Fruit fly (Drosophila melanogaster) whole organism, embryonic: ENCODE results near the gene Decay.
A peak's percentile ranks its signal among the peaks of the same experiment; 100 is the strongest.

Experiments
- Atf6 ChIP-seq: fragments of 200-800 bp; sonication (Bioruptor generic); IDR thresholded peaks from 2 replicates; pipeline ENCODE4 v1.3.6; 2022; ENCODE audit warnings: missing biosample characterization, missing genetic modification characterization
- CG1024 ChIP-seq: fragments of 200-800 bp; sonication (Bioruptor generic); IDR thresholded peaks from 2 replicates; pipeline ENCODE4 v1.3.6; 2022; ENCODE audit warnings: missing biosample characterization, missing genetic modification characterization
- CG12071 ChIP-seq: fragments of 200-800 bp; sonication (Bioruptor generic); optimal IDR thresholded peaks from 3 replicates; lab custom pipeline; 2018; ENCODE audit warnings: missing biosample characterization, mild to moderate bottlenecking, missing genetic modification characterization
- CG13424 ChIP-seq: fragments of 200-800 bp; sonication (Bioruptor generic); optimal IDR thresholded peaks from 2 replicates; lab custom pipeline; 2019; ENCODE audit warnings: missing biosample characterization, mild to moderate bottlenecking, missing genetic modification characterization, moderate library complexity
- CG14014 ChIP-seq: fragments of 200-800 bp; sonication (Bioruptor generic); IDR thresholded peaks from 2 replicates; pipeline ENCODE4 v1.3.6; 2022; ENCODE audit warnings: missing biosample characterization, missing genetic modification characterization
- CG1647 ChIP-seq: fragments of 200-800 bp; sonication (Bioruptor generic); optimal IDR thresholded peaks from 3 replicates; lab custom pipeline; 2016; ENCODE audit warnings: missing biosample characterization, missing genetic modification characterization
- CG16815 ChIP-seq: fragments of 200-800 bp; sonication (Bioruptor generic); optimal IDR thresholded peaks from 3 replicates; lab custom pipeline; 2017; ENCODE audit warnings: missing biosample characterization, mild to moderate bottlenecking, missing genetic modification characterization
- CG2199 ChIP-seq: fragments of 200-800 bp; sonication (Bioruptor generic); IDR thresholded peaks from 3 replicates; pipeline ENCODE4 v1.3.6; 2022; ENCODE audit warnings: missing biosample characterization, missing genetic modification characterization
- CG2875 ChIP-seq: fragments of 200-800 bp; sonication (Bioruptor generic); optimal IDR thresholded peaks from 2 replicates; lab custom pipeline; 2017; ENCODE audit warnings: missing biosample characterization, mild to moderate bottlenecking, missing genetic modification characterization, missing genetic modification reagents
- CG34224 ChIP-seq: fragments of 200-800 bp; sonication (Bioruptor generic); IDR thresholded peaks from 3 replicates; pipeline ENCODE4 v1.3.6; 2022; ENCODE audit warnings: missing biosample characterization, missing genetic modification characterization; ENCODE audit not compliant: partially characterized antibody
- CG4328 ChIP-seq: fragments of 200-800 bp; sonication (Bioruptor generic); optimal IDR thresholded peaks from 3 replicates; lab custom pipeline; 2017; ENCODE audit warnings: missing biosample characterization, missing genetic modification reagents, missing genetic modification characterization
- CG4707 ChIP-seq: fragments of 200-800 bp; sonication (Bioruptor generic); optimal IDR thresholded peaks from 2 replicates; lab custom pipeline; 2018; ENCODE audit warnings: missing biosample characterization, mild to moderate bottlenecking, missing genetic modification characterization, moderate library complexity
- CG6254 ChIP-seq: fragments of 200-800 bp; sonication (Bioruptor generic); optimal IDR thresholded peaks from 3 replicates; lab custom pipeline; 2017; ENCODE audit warnings: mild to moderate bottlenecking, missing biosample characterization, missing genetic modification reagents, missing genetic modification characterization
- CG6689 ChIP-seq: fragments of 200-800 bp; sonication (Bioruptor generic); IDR thresholded peaks from 2 replicates; pipeline ENCODE4 v1.3.6; 2022; ENCODE audit warnings: missing biosample characterization, missing genetic modification characterization
- CG6765 ChIP-seq: fragments of 200-800 bp; sonication (Bioruptor generic); optimal IDR thresholded peaks from 3 replicates; lab custom pipeline; 2017; ENCODE audit warnings: missing biosample characterization, mild to moderate bottlenecking, missing genetic modification characterization
- CG7786 ChIP-seq: fragments of 200-800 bp; sonication (Bioruptor generic); optimal IDR thresholded peaks from 2 replicates; lab custom pipeline; 2016; ENCODE audit warnings: missing biosample characterization, missing genetic modification characterization
- CG7839 ChIP-seq: fragments of 200-800 bp; sonication (Bioruptor generic); optimal IDR thresholded peaks from 3 replicates; lab custom pipeline; 2018; ENCODE audit warnings: missing biosample characterization, mild to moderate bottlenecking, missing genetic modification characterization, moderate library complexity
- CG8478 ChIP-seq: fragments of >200 bp; optimal IDR thresholded peaks from 2 replicates; lab custom pipeline; 2018
- CG9437 ChIP-seq: fragments of 200-800 bp; sonication (Bioruptor generic); optimal IDR thresholded peaks from 2 replicates; lab custom pipeline; 2018; ENCODE audit warnings: missing biosample characterization, mild to moderate bottlenecking, missing genetic modification characterization
- CG9609 ChIP-seq: fragments of 200-800 bp; sonication (Bioruptor generic); optimal IDR thresholded peaks from 3 replicates; lab custom pipeline; 2016; ENCODE audit warnings: missing biosample characterization, missing genetic modification characterization
- CHES-1-like ChIP-seq: fragments of 200-800 bp; sonication (Bioruptor generic); optimal IDR thresholded peaks from 2 replicates; lab custom pipeline; 2016; ENCODE audit warnings: missing biosample characterization, missing genetic modification characterization
- CoRest ChIP-seq: fragments of 200-800 bp; sonication (Bioruptor generic); optimal IDR thresholded peaks from 3 replicates; lab custom pipeline; 2018; ENCODE audit warnings: missing biosample characterization, mild to moderate bottlenecking, missing genetic modification characterization, moderate library complexity
- D ChIP-seq, 2 experiments: fragments of 200-800 bp in 1 of 2; fragments of >200 bp in 1 of 2; sonication (Bioruptor generic) in 1 of 2; optimal IDR thresholded peaks; 2 replicates in 1 of 2; 3 replicates in 1 of 2; lab custom pipeline; 2017; ENCODE audit warnings: mild to moderate bottlenecking in 1 of 2, missing biosample characterization in 1 of 2, missing genetic modification characterization in 1 of 2, missing genetic modification reagents in 1 of 2
- Dip3 ChIP-seq: fragments of 200-800 bp; sonication (Bioruptor generic); optimal IDR thresholded peaks from 3 replicates; lab custom pipeline; 2016; ENCODE audit warnings: missing biosample characterization, missing genetic modification characterization
- Ets97D ChIP-seq: fragments of 200-800 bp; sonication (Bioruptor generic); optimal IDR thresholded peaks from 3 replicates; lab custom pipeline; 2016; ENCODE audit warnings: missing biosample characterization, missing genetic modification characterization
- Gug ChIP-seq: fragments of 200-800 bp; sonication (Bioruptor generic); IDR thresholded peaks from 4 replicates; pipeline ENCODE4 v1.3.6; 2022; ENCODE audit warnings: missing biosample characterization, missing genetic modification characterization
- HmgD ChIP-seq: fragments of 200-800 bp; sonication (Bioruptor generic); optimal IDR thresholded peaks from 3 replicates; lab custom pipeline; 2016; ENCODE audit warnings: missing biosample characterization, missing genetic modification characterization
- Hr39 ChIP-seq: fragments of >200 bp; optimal IDR thresholded peaks from 2 replicates; lab custom pipeline; 2017
- Hr78 ChIP-seq, 2 experiments: fragments of 200-800 bp in 1 of 2; fragments of >200 bp in 1 of 2; sonication (Bioruptor generic) in 1 of 2; optimal IDR thresholded peaks; 2 replicates each; lab custom pipeline; 2017 to 2019; ENCODE audit warnings: missing biosample characterization in 2 of 2, missing genetic modification characterization in 2 of 2, mild to moderate bottlenecking in 1 of 2, moderate library complexity in 1 of 2
- MESR4 ChIP-seq: fragments of 200-800 bp; sonication (Bioruptor generic); optimal IDR thresholded peaks from 2 replicates; lab custom pipeline; 2018; ENCODE audit warnings: missing biosample characterization, mild to moderate bottlenecking, missing genetic modification characterization, moderate library complexity
- NK7.1 ChIP-seq: fragments of 200-800 bp; sonication (Bioruptor generic); optimal IDR thresholded peaks from 3 replicates; lab custom pipeline; 2016; ENCODE audit warnings: missing biosample characterization, missing genetic modification characterization
- Neu2 ChIP-seq: fragments of 200-800 bp; sonication (Bioruptor generic); optimal IDR thresholded peaks from 3 replicates; lab custom pipeline; 2016; ENCODE audit warnings: missing biosample characterization, missing genetic modification characterization, borderline replicate concordance
- Nf-YC ChIP-seq: fragments of 200-800 bp; optimal IDR thresholded peaks from 3 replicates; lab custom pipeline; 2019; ENCODE audit warnings: missing biosample characterization, mild to moderate bottlenecking, missing genetic modification characterization, moderate library complexity
- NfI ChIP-seq: fragments of 200-800 bp; sonication (Bioruptor generic); optimal IDR thresholded peaks from 3 replicates; lab custom pipeline; 2018; ENCODE audit warnings: missing biosample characterization, mild to moderate bottlenecking, missing genetic modification characterization, moderate library complexity
- Optix ChIP-seq: fragments of 200-800 bp; sonication (Bioruptor generic); IDR thresholded peaks from 3 replicates; pipeline ENCODE4 v1.3.6; 2022; ENCODE audit warnings: missing biosample characterization, missing genetic modification characterization
- aop ChIP-seq: fragments of 200-800 bp; sonication (Bioruptor generic); IDR thresholded peaks from 2 replicates; pipeline ENCODE4 v1.3.6; 2022; ENCODE audit warnings: missing biosample characterization, missing genetic modification characterization
- az2 ChIP-seq: fragments of 200-800 bp; sonication (Bioruptor generic); optimal IDR thresholded peaks from 3 replicates; lab custom pipeline; 2016; ENCODE audit warnings: missing biosample characterization, missing genetic modification characterization
- ci ChIP-seq: fragments of 200-800 bp; sonication (Bioruptor generic); IDR thresholded peaks from 3 replicates; pipeline ENCODE4 v1.3.6; 2022; ENCODE audit warnings: missing biosample characterization, missing genetic modification characterization
- fd64A ChIP-seq: fragments of 200-800 bp; sonication (Bioruptor generic); optimal IDR thresholded peaks from 3 replicates; lab custom pipeline; 2018; ENCODE audit warnings: missing biosample characterization, mild to moderate bottlenecking, missing genetic modification characterization
- hb ChIP-seq: fragments of 200-800 bp; sonication (Bioruptor generic); IDR thresholded peaks from 3 replicates; pipeline ENCODE4 v1.3.6; 2022; ENCODE audit warnings: missing biosample characterization, missing genetic modification characterization; ENCODE audit not compliant: partially characterized antibody
- kay ChIP-seq: fragments of 200-800 bp; sonication (Bioruptor generic); optimal IDR thresholded peaks from 2 replicates; lab custom pipeline; 2016; ENCODE audit warnings: missing biosample characterization, missing genetic modification characterization
- klu ChIP-seq: fragments of 200-800 bp; sonication (Bioruptor generic); IDR thresholded peaks from 2 replicates; pipeline ENCODE4 v1.3.6; 2022; ENCODE audit warnings: missing biosample characterization, missing genetic modification characterization
- mirr ChIP-seq: fragments of 200-800 bp; sonication (Bioruptor generic); optimal IDR thresholded peaks from 3 replicates; lab custom pipeline; 2018; ENCODE audit warnings: missing biosample characterization, mild to moderate bottlenecking, missing genetic modification characterization
- oc ChIP-seq: fragments of 200-800 bp; sonication (Bioruptor generic); optimal IDR thresholded peaks from 2 replicates; lab custom pipeline; 2018; ENCODE audit warnings: missing biosample characterization, mild to moderate bottlenecking, missing genetic modification characterization, moderate library complexity
- odd ChIP-seq: fragments of 200-800 bp; sonication (Bioruptor generic); optimal IDR thresholded peaks from 2 replicates; lab custom pipeline; 2017; ENCODE audit warnings: missing biosample characterization, mild to moderate bottlenecking, missing genetic modification characterization
- pnt ChIP-seq: fragments of 200-800 bp; sonication (Bioruptor generic); optimal IDR thresholded peaks from 3 replicates; lab custom pipeline; 2016; ENCODE audit warnings: missing biosample characterization, missing genetic modification characterization
- pum ChIP-seq: fragments of 200-800 bp; sonication (Bioruptor generic); optimal IDR thresholded peaks from 2 replicates; lab custom pipeline; 2016; ENCODE audit warnings: missing biosample characterization, missing genetic modification characterization
- schlank ChIP-seq: fragments of 200-800 bp; sonication (Bioruptor generic); optimal IDR thresholded peaks from 2 replicates; lab custom pipeline; 2018; ENCODE audit warnings: missing biosample characterization, mild to moderate bottlenecking, missing genetic modification characterization
- z ChIP-seq: fragments of 200-800 bp; sonication (Bioruptor generic); IDR thresholded peaks from 3 replicates; pipeline ENCODE4 v1.3.6; 2022; ENCODE audit warnings: missing biosample characterization, missing genetic modification characterization
- zfh2 ChIP-seq: fragments of 200-800 bp; sonication (Bioruptor generic); optimal IDR thresholded peaks from 2 replicates; lab custom pipeline; 2016; ENCODE audit warnings: missing biosample characterization, missing genetic modification characterization

Decay gene

DNA sequence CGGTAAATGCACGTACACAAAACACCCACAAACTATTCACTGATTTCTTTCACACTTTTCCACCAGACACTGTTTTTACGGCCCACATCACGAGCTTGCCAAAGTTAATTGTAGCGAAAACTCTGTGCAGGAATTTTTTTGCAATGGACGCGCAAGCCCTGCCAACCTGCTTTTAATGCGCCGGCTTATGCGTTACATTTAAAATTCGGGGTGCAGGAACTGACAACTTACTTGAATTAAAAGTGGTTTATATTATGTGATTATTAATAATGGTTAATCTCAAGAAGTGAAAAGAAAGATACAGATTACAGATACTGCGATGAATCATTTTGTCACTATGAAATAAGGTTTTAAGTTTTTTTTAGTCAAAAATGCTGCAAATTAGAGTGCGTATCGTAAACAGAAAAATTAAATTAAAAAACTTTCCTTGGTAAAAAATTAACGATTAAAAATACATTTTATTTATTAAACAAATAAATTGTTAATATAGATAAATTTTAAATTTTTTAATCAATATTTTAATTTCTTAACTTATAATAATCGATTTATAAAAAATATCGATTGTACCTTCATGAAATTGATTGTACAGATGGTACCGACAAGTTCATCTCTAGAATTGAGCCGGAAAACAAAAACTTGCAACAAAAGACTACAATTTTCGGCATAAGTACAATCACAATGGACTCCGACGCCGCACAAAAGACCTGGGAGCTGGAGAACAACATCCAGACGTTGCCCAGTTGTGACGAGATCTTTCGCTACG, 31.2 kb downstream of the Decay start, which contains the start of the genes CG42232 and CSN5 (continued):
- no peak for TF ChIP-seq hb (GFP tag; lab: Robert Waterston, UW)
- peak; percentile 50; the same call in 2 of the 3 replicates for TF ChIP-seq ci
- no peak for TF ChIP-seq klu (GFP tag; lab: Robert Waterston, UW)
- TF ChIP-seq Neu2, result no peak
- TF ChIP-seq CG13424 (tag; lab: Kevin White, UChicago), result no peak
- TF ChIP-seq Optix (GFP tag; lab: Robert Waterston, UW), result no peak
- TF ChIP-seq aop (GFP tag; lab: Robert Waterston, UW), result no peak
- peak; percentile 27 for TF ChIP-seq CG4328 (GFP tag; lab: Kevin White, UChicago)
- no peak for TF ChIP-seq D (optimal IDR thresholded peaks at IDR 0.05; lab: Kevin White, UChicago)
- no peak for TF ChIP-seq D (GFP tag; optimal IDR thresholded peaks at IDR 0.05; lab: Kevin White, UChicago)
- no peak for TF ChIP-seq oc (tag; lab: Kevin White, UChicago)
- TF ChIP-seq Atf6 (GFP tag; lab: Robert Waterston, UW), result peak; percentile 38; the same call in 1 of the 2 replicates
- no peak for TF ChIP-seq CG4707 (GFP tag; lab: Kevin White, UChicago)
- TF ChIP-seq az2 (GFP tag; lab: Kevin White, UChicago), result peak; percentile 67
- no peak; the same call in 3 of the 4 replicates for TF ChIP-seq Gug (GFP tag; lab: Robert Waterston, UW)
- TF ChIP-seq odd (GFP tag; lab: Kevin White, UChicago), result no peak
- TF ChIP-seq CG14014 (GFP tag; lab: Robert Waterston, UW), result peak; percentile 55; the same call in 1 of the 2 replicates
- peak; percentile 37 for TF ChIP-seq MESR4 (GFP tag; lab: Kevin White, UChicago)
- no peak for TF ChIP-seq z (GFP tag; lab: Robert Waterston, UW)
- TF ChIP-seq CHES-1-like (GFP tag; lab: Kevin White, UChicago), result peak; percentile 26
- no peak for TF ChIP-seq Hr39 (lab: Kevin White, UChicago)
- TF ChIP-seq CG6765 (GFP tag; lab: Kevin White, UChicago), result no peak
- TF ChIP-seq pnt, result peak; percentile 65
- no peak for TF ChIP-seq Hr78 (GFP tag; optimal IDR thresholded peaks at IDR 0.05; lab: Kevin White, UChicago)
- peak; percentile 0 for TF ChIP-seq CG9609 (GFP tag; lab: Kevin White, UChicago)
- no peak for TF ChIP-seq CG2199 (GFP tag; lab: Robert Waterston, UW)
- peak; percentile 59 for TF ChIP-seq CG6689 (GFP tag; lab: Robert Waterston, UW)
- no peak for TF ChIP-seq CG8478 (lab: Kevin White, UChicago)
- TF ChIP-seq CG7839 (tag; lab: Kevin White, UChicago), result no peak
- TF ChIP-seq kay (GFP tag; lab: Kevin White, UChicago), result peak; percentile 10
- TF ChIP-seq HmgD (GFP tag; lab: Kevin White, UChicago), result no peak
- peak; percentile 46 for TF ChIP-seq CG1647
- TF ChIP-seq Dip3, result no peak
- TF ChIP-seq schlank (tag; lab: Kevin White, UChicago), result no peak
- no peak for TF ChIP-seq CG12071 (GFP tag; lab: Kevin White, UChicago)
- TF ChIP-seq CG9437 (GFP tag; lab: Kevin White, UChicago), result peak; percentile 59
- peak; percentile 52 for TF ChIP-seq pum (GFP tag; lab: Kevin White, UChicago)
- peak; percentile 32 for TF ChIP-seq Ets97D
- TF ChIP-seq zfh2 (GFP tag; lab: Kevin White, UChicago), result peak; percentile 44
- TF ChIP-seq NfI, result no peak
- TF ChIP-seq CG2875 (GFP tag; lab: Kevin White, UChicago), result peak; percentile 26
- TF ChIP-seq CoRest (tag; lab: Kevin White, UChicago), result peak; percentile 79
- peak; percentile 19 for TF ChIP-seq CG16815 (GFP tag; lab: Kevin White, UChicago)
- no peak for TF ChIP-seq NK7.1 (GFP tag; lab: Kevin White, UChicago)
- TF ChIP-seq CG1024, result peak; percentile 32; the same call in 1 of the 2 replicates
- no peak for TF ChIP-seq fd64A
- no peak for TF ChIP-seq CG34224 (GFP tag; lab: Robert Waterston, UW)
- peak; percentile 9 for TF ChIP-seq CG7786 (GFP tag; lab: Kevin White, UChicago)
- peak; percentile 21 for TF ChIP-seq CG6254 (GFP tag; lab: Kevin White, UChicago)
- no peak for TF ChIP-seq Nf-YC (tag; lab: Kevin White, UChicago)
- no peak for TF ChIP-seq mirr
